Fruit fly (Drosophila melanogaster): Measurements from ENCODE around the gene norpA.
A peak's percentile ranks its signal among the peaks of the same experiment; 100 is the strongest.

norpA gene

DNA sequence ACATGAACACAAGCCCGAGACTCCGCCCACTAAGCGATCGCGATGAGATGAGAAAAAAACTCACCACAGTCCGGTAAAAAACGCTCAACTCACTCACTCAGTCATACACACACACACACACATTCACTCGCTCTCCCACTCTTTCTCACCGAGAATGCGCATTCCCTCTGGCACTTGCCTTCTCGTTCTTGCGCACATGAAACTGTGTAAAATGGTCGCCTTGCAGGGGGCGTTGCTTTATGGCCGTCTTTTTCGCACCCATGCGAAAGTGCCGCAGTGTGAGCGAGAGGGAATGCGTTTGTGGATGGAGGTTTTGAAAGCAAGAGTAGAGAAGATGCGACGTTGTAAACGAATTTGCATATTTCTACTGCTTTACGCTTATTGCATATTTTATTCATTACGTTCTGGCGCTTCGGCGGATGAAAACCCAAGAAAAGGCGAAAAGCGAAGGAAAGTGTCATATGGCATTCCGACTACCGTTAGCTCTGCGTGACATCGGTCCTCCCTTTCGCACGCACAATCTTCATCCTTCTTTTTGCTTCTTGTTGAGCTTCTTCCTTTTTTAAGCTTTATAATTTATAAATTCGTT lies 89.1 kb downstream of the norpA start (continued):
- TF ChIP-seq CG15514 (GFP tag; optimal IDR thresholded peaks at IDR 0.05) (no peak), lmd (GFP tag; IDR thresholded peaks at IDR 0.05) (no peak), CG10267 (tag; optimal IDR thresholded peaks at IDR 0.05) (no peak), CG11093 (GFP tag; IDR thresholded peaks at IDR 0.05) (no peak), CG12299 (tag; optimal IDR thresholded peaks at IDR 0.05) (no peak), exex (tag; optimal IDR thresholded peaks at IDR 0.05) (no peak), CG31388 (GFP tag; optimal IDR thresholded peaks at IDR 0.05) (no peak), Myb (GFP tag; optimal IDR thresholded peaks at IDR 0.05) (no peak), CG7745 (tag; optimal IDR thresholded peaks at IDR 0.05) (no peak), stc (GFP tag; IDR thresholded peaks at IDR 0.05) (no peak), sr (GFP tag; IDR thresholded peaks at IDR 0.05) (peak; percentile 66; the same call in 2 of the 3 replicates), CG11695 (GFP tag; IDR thresholded peaks at IDR 0.05) (no peak), eyg (GFP tag; optimal IDR thresholded peaks at IDR 0.05) (no peak), CG16813 (GFP tag; IDR thresholded peaks at IDR 0.05; ENCODE audit: partially characterized antibody) (peak; percentile 40; the same call in 1 of the 3 replicates), Hmx (GFP tag; optimal IDR thresholded peaks at IDR 0.05) (no peak), CG9817 (tag; optimal IDR thresholded peaks at IDR 0.05) (no peak), CG14710 (tag; optimal IDR thresholded peaks at IDR 0.05) (no peak), Ada2b (GFP tag; IDR thresholded peaks at IDR 0.05) (no peak), Antp (GFP tag; optimal IDR thresholded peaks at IDR 0.05) (no peak), yki (optimal IDR thresholded peaks at IDR 0.05) (no peak), CG30403 (GFP tag; optimal IDR thresholded peaks at IDR 0.05) (no peak), vfl (GFP tag; optimal IDR thresholded peaks at IDR 0.05) (no peak), CG4282 (GFP tag; optimal IDR thresholded peaks at IDR 0.05) (no peak), pum (GFP tag; optimal IDR thresholded peaks at IDR 0.05) (no peak), klu (GFP tag; IDR thresholded peaks at IDR 0.05) (no peak), CG2712 (tag; optimal IDR thresholded peaks at IDR 0.05) (no peak), cg (GFP tag; optimal IDR thresholded peaks at IDR 0.05) (peak; percentile 98), E2f2 (GFP tag; IDR thresholded peaks at IDR 0.05) (no peak), ttk (GFP tag; IDR thresholded peaks at IDR 0.05) (no peak), Neu2 (GFP tag; optimal IDR thresholded peaks at IDR 0.05; ENCODE audit: borderline replicate concordance) (no peak), CG13123 (GFP tag; optimal IDR thresholded peaks at IDR 0.05) (no peak), sima (GFP tag; optimal IDR thresholded peaks at IDR 0.05) (no peak), Ets97D (GFP tag; optimal IDR thresholded peaks at IDR 0.05) (no peak), Fer3 (tag; optimal IDR thresholded peaks at IDR 0.05) (no peak), Ptx1 (GFP tag; IDR thresholded peaks at IDR 0.05) (no peak), aop (GFP tag; IDR thresholded peaks at IDR 0.05) (no peak), Med (GFP tag) (no peak), twi (tag; optimal IDR thresholded peaks at IDR 0.05) (peak; percentile 46), TFAM (GFP tag; optimal IDR thresholded peaks at IDR 0.05) (no peak), CG10565 (GFP tag; optimal IDR thresholded peaks at IDR 0.05) (no peak), Stat92E (GFP tag; optimal IDR thresholded peaks at IDR 0.05) (no peak), slp2 (GFP tag; optimal IDR thresholded peaks at IDR 0.05) (no peak), Blimp-1 (GFP tag; optimal IDR thresholded peaks at IDR 0.05) (peak; percentile 72), CG10462 (GFP tag; optimal IDR thresholded peaks at IDR 0.05) (no peak), CG10979 (tag; optimal IDR thresholded peaks at IDR 0.05) (no peak), CG6654 (GFP tag; optimal IDR thresholded peaks at IDR 0.05) (no peak), fd96Cb (tag; optimal IDR thresholded peaks at IDR 0.05) (no peak), her (GFP tag; optimal IDR thresholded peaks at IDR 0.05) (no peak), chinmo (GFP tag; IDR thresholded peaks at IDR 0.05; ENCODE audit: partially characterized antibody) (peak; percentile 81; the same call in 1 of the 4 replicates), CG8359 (GFP tag; optimal IDR thresholded peaks at IDR 0.05; ENCODE audit: borderline replicate concordance) (no peak), CG15479 (GFP tag; optimal IDR thresholded peaks at IDR 0.05) (peak; percentile 42)

Data from whole organism, embryonic.